Fruit fly (Drosophila melanogaster) whole organism, prepupa: ENCODE data around the gene modSP.

Experiments
- CG10669 ChIP-seq: fragments of 200-800 bp; sonication (Bioruptor generic); optimal IDR thresholded peaks from 3 replicates; lab custom pipeline; 2018; ENCODE audit warnings: missing biosample characterization, mild to moderate bottlenecking, missing genetic modification characterization, moderate library complexity
- CG15336 ChIP-seq: fragments of 200-800 bp; sonication (Bioruptor generic); IDR thresholded peaks from 2 replicates; pipeline ENCODE4 v1.3.6; 2022; ENCODE audit warnings: missing biosample characterization, missing genetic modification characterization
- CG31627 ChIP-seq: fragments of 200-800 bp; sonication (Bioruptor generic); optimal IDR thresholded peaks from 3 replicates; lab custom pipeline; 2016; ENCODE audit warnings: missing biosample characterization, missing genetic modification characterization
- CG7368 ChIP-seq: fragments of 200-800 bp; sonication (Bioruptor generic); optimal IDR thresholded peaks from 3 replicates; lab custom pipeline; 2016; ENCODE audit warnings: missing biosample characterization, missing genetic modification characterization
- Eip75B ChIP-seq: fragments of 200-800 bp; sonication (Bioruptor generic); optimal IDR thresholded peaks from 3 replicates; lab custom pipeline; 2016; ENCODE audit warnings: missing biosample characterization, missing genetic modification characterization
- Gug ChIP-seq: fragments of 200-800 bp; sonication (Bioruptor generic); IDR thresholded peaks from 2 replicates; pipeline ENCODE4 v1.3.6; 2022; ENCODE audit warnings: missing biosample characterization, missing genetic modification characterization
- Hr39 ChIP-seq: fragments of 200-800 bp; sonication (Bioruptor generic); optimal IDR thresholded peaks from 2 replicates; lab custom pipeline; 2016; ENCODE audit warnings: missing biosample characterization, missing genetic modification characterization
- Hr4 ChIP-seq: fragments of 200-800 bp; sonication (Bioruptor generic); optimal IDR thresholded peaks from 3 replicates; lab custom pipeline; 2016; ENCODE audit warnings: missing biosample characterization, missing genetic modification characterization
- Lpt ChIP-seq: fragments of 200-800 bp; sonication (Bioruptor generic); optimal IDR thresholded peaks from 3 replicates; lab custom pipeline; 2016; ENCODE audit warnings: missing biosample characterization, missing genetic modification characterization
- dac ChIP-seq: fragments of 200-800 bp; sonication (Bioruptor generic); optimal IDR thresholded peaks from 2 replicates; lab custom pipeline; 2017; ENCODE audit warnings: missing biosample characterization, mild to moderate bottlenecking, missing genetic modification characterization
- fd85E ChIP-seq: fragments of 200-800 bp; sonication (Bioruptor generic); optimal IDR thresholded peaks from 3 replicates; lab custom pipeline; 2016; ENCODE audit warnings: missing biosample characterization, missing genetic modification characterization
- ss ChIP-seq, 2 experiments: fragments of 200-800 bp; sonication (Bioruptor generic); optimal IDR thresholded peaks; 2 replicates in 1 of 2; 3 replicates in 1 of 2; lab custom pipeline; 2017 to 2018; ENCODE audit warnings: mild to moderate bottlenecking in 2 of 2, missing biosample characterization in 2 of 2, missing genetic modification characterization in 2 of 2, moderate library complexity in 1 of 2
- vri ChIP-seq: fragments of 200-800 bp; sonication (Bioruptor generic); optimal IDR thresholded peaks from 3 replicates; lab custom pipeline; 2016; ENCODE audit warnings: missing biosample characterization, mild to moderate bottlenecking, missing genetic modification characterization

DNA sequence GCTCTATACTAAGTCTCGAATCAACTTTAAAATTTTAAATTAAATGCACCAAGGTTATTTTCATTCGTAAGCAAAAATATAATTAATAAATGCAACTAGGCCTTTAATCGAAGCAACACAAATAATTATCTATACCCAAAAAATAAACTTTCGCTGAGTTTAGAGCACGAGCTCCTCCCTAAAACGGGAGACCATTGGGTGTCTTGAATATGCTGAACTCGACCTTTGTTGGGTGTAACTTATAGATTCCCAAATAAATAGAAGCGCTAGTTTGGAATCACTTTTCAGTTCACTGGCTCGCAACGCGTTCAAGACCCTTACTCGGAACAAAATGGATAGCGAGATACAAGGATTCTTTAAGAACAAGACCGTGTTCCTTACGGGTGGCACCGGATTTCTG, 37.8 kb downstream of the modSP start, which contains the start of gene CG17560:
- TF ChIP-seq vri (GFP tag; lab: Kevin White, UChicago) = no peak
- no peak for TF ChIP-seq CG10669 (GFP tag; lab: Kevin White, UChicago)
- no peak for TF ChIP-seq ss (GFP tag; optimal IDR thresholded peaks at IDR 0.05; lab: Kevin White, UChicago)
- no peak for TF ChIP-seq fd85E (GFP tag; lab: Kevin White, UChicago)
- no peak for TF ChIP-seq Hr39
- TF ChIP-seq Gug (GFP tag; lab: Robert Waterston, UW) = no peak
- TF ChIP-seq Lpt (GFP tag; lab: Kevin White, UChicago) = no peak
- no peak for TF ChIP-seq dac (GFP tag; lab: Kevin White, UChicago)
- no peak for TF ChIP-seq CG15336 (GFP tag; lab: Robert Waterston, UW)
- no peak for TF ChIP-seq CG7368 (GFP tag; lab: Kevin White, UChicago)
- no peak for TF ChIP-seq Eip75B (GFP tag; lab: Kevin White, UChicago)
- TF ChIP-seq Hr4 = no peak
- TF ChIP-seq CG31627 (GFP tag; lab: Kevin White, UChicago) = no peak
